Fruit fly (Drosophila melanogaster): ENCODE data around the gene Or85f.

Or85f gene

dm6 chr3R:9353276-9353652 lies 44.7 kb upstream of the Or85f start (continued):
- TF ChIP-seq CG6272 (GFP tag; IDR thresholded peaks at IDR 0.05) (no peak), CG7357 (GFP tag; IDR thresholded peaks at IDR 0.05) (peak; percentile 79), grn (GFP tag; optimal IDR thresholded peaks at IDR 0.05) (peak; percentile 42), CG2120 (GFP tag; optimal IDR thresholded peaks at IDR 0.05) (peak; percentile 72), unpg (GFP tag; optimal IDR thresholded peaks at IDR 0.05) (peak; percentile 91), CG18619 (GFP tag; optimal IDR thresholded peaks at IDR 0.05) (peak; percentile 83), Asciz (GFP tag; optimal IDR thresholded peaks at IDR 0.05) (peak; percentile 93), al (GFP tag; IDR thresholded peaks at IDR 0.05) (no peak), CG13624 (GFP tag; optimal IDR thresholded peaks at IDR 0.05) (peak; percentile 6), CG14050 (GFP tag; IDR thresholded peaks at IDR 0.05) (no peak), Xbp1 (GFP tag; optimal IDR thresholded peaks at IDR 0.05) (peak; percentile 84), exex (tag; optimal IDR thresholded peaks at IDR 0.05) (peak; percentile 51), CG10321 (GFP tag; IDR thresholded peaks at IDR 0.05) (no peak), vnd (GFP tag; IDR thresholded peaks at IDR 0.05; ENCODE audit: partially characterized antibody) (no peak), fd3F (GFP tag; optimal IDR thresholded peaks at IDR 0.05) (peak; percentile 83), Eip74EF (GFP tag; optimal IDR thresholded peaks at IDR 0.05) (peak in 1 of 2 experiments; percentile 88), Med (GFP tag) (peak; percentile 85), nom (GFP tag; optimal IDR thresholded peaks at IDR 0.05) (peak; percentile 56), CG9876 (GFP tag; optimal IDR thresholded peaks at IDR 0.05) (no peak), Stat92E (GFP tag; optimal IDR thresholded peaks at IDR 0.05) (peak in 1 of 3 experiments; percentile 45), Vsx1 (GFP tag; optimal IDR thresholded peaks at IDR 0.05) (peak; percentile 81), tin (GFP tag; optimal IDR thresholded peaks at IDR 0.05) (peak; percentile 79), CG15073 (GFP tag; optimal IDR thresholded peaks at IDR 0.05) (peak; percentile 10), lilli (GFP tag; optimal IDR thresholded peaks at IDR 0.05) (peak; percentile 62), GATAe (GFP tag; conservative IDR thresholded peaks at IDR 0.05) (no peak), CG18262 (tag; optimal IDR thresholded peaks at IDR 0.05) (peak; percentile 95), CrebB (tag; optimal IDR thresholded peaks at IDR 0.05) (no peak), CG17912 (GFP tag; optimal IDR thresholded peaks at IDR 0.05) (no peak), CG2129 (GFP tag; IDR thresholded peaks at IDR 0.05; ENCODE audit: partially characterized antibody) (no peak), CG12391 (tag; optimal IDR thresholded peaks at IDR 0.05) (peak; percentile 95), CG34224 (GFP tag; IDR thresholded peaks at IDR 0.05; ENCODE audit: partially characterized antibody) (no peak), Doc2 (GFP tag; IDR thresholded peaks at IDR 0.05) (no peak), pros (GFP tag; optimal IDR thresholded peaks at IDR 0.05) (no peak), CG1602 (GFP tag; optimal IDR thresholded peaks at IDR 0.05) (peak; percentile 79), Sox102F (GFP tag; optimal IDR thresholded peaks at IDR 0.05) (peak; percentile 93), twi (tag; optimal IDR thresholded peaks at IDR 0.05) (peak; percentile 70), ATbp (GFP tag; optimal IDR thresholded peaks at IDR 0.05) (peak; percentile 88), CG1024 (GFP tag; IDR thresholded peaks at IDR 0.05) (no peak), CG4404 (GFP tag; IDR thresholded peaks at IDR 0.05) (no peak), CG11695 (GFP tag; IDR thresholded peaks at IDR 0.05) (no peak), ab (GFP tag; optimal IDR thresholded peaks at IDR 0.05) (no peak), Hmx (GFP tag; optimal IDR thresholded peaks at IDR 0.05) (no peak), dimm (GFP tag; IDR thresholded peaks at IDR 0.05) (no peak), stc (GFP tag; IDR thresholded peaks at IDR 0.05) (no peak), eyg (GFP tag; optimal IDR thresholded peaks at IDR 0.05) (no peak), CG1832 (GFP tag; optimal IDR thresholded peaks at IDR 0.05) (no peak), CG5245 (GFP tag; optimal IDR thresholded peaks at IDR 0.05) (peak; percentile 62), CG6254 (GFP tag; optimal IDR thresholded peaks at IDR 0.05) (peak; percentile 80), CG9817 (tag; optimal IDR thresholded peaks at IDR 0.05) (no peak), hkb (optimal IDR thresholded peaks at IDR 0.05) (no peak), hkb (GFP tag; IDR thresholded peaks at IDR 0.05) (no peak)
